Worm (Caenorhabditis elegans) whole organism, early embryonic: ENCODE measurements around the gene mix-1.
A peak's percentile ranks its signal among the peaks of the same experiment; 100 is the strongest.

Experiments used
- B0310.2 ChIP-seq: sonication (generic microtip); optimal IDR thresholded peaks from 2 replicates; lab custom pipeline; 2016; ENCODE audit warnings: mild to moderate bottlenecking, missing genetic modification characterization, missing compliant biosample characterization
- F13C5.2 ChIP-seq: sonication (generic microtip); optimal IDR thresholded peaks from 2 replicates; lab custom pipeline; 2017; ENCODE audit warnings: mild to moderate bottlenecking, missing genetic modification characterization, inconsistent platforms, missing compliant biosample characterization
- aly-1 ChIP-seq: sonication (generic microtip); optimal IDR thresholded peaks from 2 replicates; lab custom pipeline; 2016; ENCODE audit warnings: missing genetic modification characterization, missing compliant biosample characterization
- ama-1 ChIP-seq: fragments of 150-350 bp; optimal IDR thresholded peaks from 2 replicates; lab custom pipeline; 2014
- ceh-13 ChIP-seq: fragments of 200-800 bp; sonication (Bioruptor generic); optimal IDR thresholded peaks from 2 replicates; lab custom pipeline; 2018; ENCODE audit warnings: mild to moderate bottlenecking, missing genetic modification characterization, missing compliant biosample characterization
- ceh-36 ChIP-seq: sonication (generic microtip); optimal IDR thresholded peaks from 2 replicates; lab custom pipeline; 2016; ENCODE audit warnings: missing genetic modification characterization, inconsistent platforms, missing compliant biosample characterization
- ets-7 ChIP-seq: sonication (generic microtip); optimal IDR thresholded peaks from 2 replicates; lab custom pipeline; 2016; ENCODE audit warnings: missing genotype, missing genetic modification characterization, missing compliant biosample characterization
- flt-1 ChIP-seq: fragments of 200-800 bp; sonication (Bioruptor generic); IDR thresholded peaks from 2 replicates; pipeline ENCODE4 v1.3.6; 2022; ENCODE audit warnings: missing genetic modification characterization, missing compliant biosample characterization
- hmbx-1 ChIP-seq: sonication (generic microtip); optimal IDR thresholded peaks from 2 replicates; lab custom pipeline; 2016; ENCODE audit warnings: mild to moderate bottlenecking, missing genetic modification characterization, missing compliant biosample characterization
- hmg-4 ChIP-seq: fragments of 200-800 bp; sonication (Bioruptor generic); optimal IDR thresholded peaks from 2 replicates; lab custom pipeline; 2018; ENCODE audit warnings: mild to moderate bottlenecking, missing genetic modification characterization, missing compliant biosample characterization
- hnd-1 ChIP-seq: sonication (generic microtip); optimal IDR thresholded peaks from 2 replicates; lab custom pipeline; 2016; ENCODE audit warnings: missing genetic modification characterization, missing compliant biosample characterization
- pes-1 ChIP-seq: fragments of 200-800 bp; sonication (Bioruptor generic); IDR thresholded peaks from 2 replicates; pipeline ENCODE4 v1.3.6; 2022; ENCODE audit warnings: missing genetic modification reagents, missing genetic modification characterization, missing compliant biosample characterization
- scrt-1 ChIP-seq: fragments of 200-800 bp; sonication (Bioruptor generic); IDR thresholded peaks from 2 replicates; pipeline ENCODE4 v1.3.6; 2022; ENCODE audit warnings: missing genetic modification characterization, missing compliant biosample characterization
- sea-1 ChIP-seq: fragments of 200-800 bp; sonication (Bioruptor generic); conservative IDR thresholded peaks from 2 replicates; pipeline ENCODE4 v1.3.6; 2022; ENCODE audit warnings: missing genetic modification characterization, missing compliant biosample characterization
- tbx-11 ChIP-seq: fragments of 200-800 bp; sonication (Bioruptor generic); IDR thresholded peaks from 2 replicates; pipeline ENCODE4 v1.3.6; 2022; ENCODE audit warnings: missing genetic modification characterization, missing compliant biosample characterization
- tbx-37 ChIP-seq: fragments of 200-800 bp; sonication (Bioruptor generic); conservative IDR thresholded peaks from 2 replicates; pipeline ENCODE4 v1.3.6; 2022; ENCODE audit warnings: missing genetic modification reagents, missing genetic modification characterization, missing compliant biosample characterization
- tra-4 ChIP-seq: sonication (generic microtip); optimal IDR thresholded peaks from 2 replicates; lab custom pipeline; 2017; ENCODE audit warnings: missing genetic modification characterization, missing compliant biosample characterization

The mix-1 gene

ce11 chrII:10862749-10863656 lies 39.0 kb downstream of the mix-1 start:
- TF ChIP-seq sea-1 (GFP tag; lab: Robert Waterston, UW) (no peak), tra-4 (tag; lab: Kevin White, UChicago) (no peak), hnd-1 (tag; lab: Kevin White, UChicago) (no peak), ceh-13 (GFP tag; lab: Kevin White, UChicago) (no peak), pes-1 (GFP tag; lab: Robert Waterston, UW) (no peak), ceh-36 (no peak), F13C5.2 (tag; lab: Kevin White, UChicago) (no peak), ets-7 (tag; lab: Kevin White, UChicago) (no peak), tbx-11 (no peak)

- TF ChIP-seq ceh-13 (GFP tag; lab: Kevin White, UChicago) (no peak), hmbx-1 (tag; lab: Kevin White, UChicago) (no peak), tbx-11 (no peak), hnd-1 (tag; lab: Kevin White, UChicago) (no peak), ama-1 (lab: Kevin White, UChicago) (no peak), sea-1 (GFP tag; lab: Robert Waterston, UW) (no peak), aly-1 (tag; lab: Kevin White, UChicago) (no peak), ceh-36 (no peak)
Observed at ce11 chrII:10867219-10867618, 43.2 kb downstream of the mix-1 start.

- TF ChIP-seq flt-1 (GFP tag; lab: Robert Waterston, UW) (peak; percentile 9; the same call in 1 of the 2 replicates), hmbx-1 (tag; lab: Kevin White, UChicago) (no peak), F13C5.2 (tag; lab: Kevin White, UChicago) (peak; percentile 88), ama-1 (lab: Kevin White, UChicago) (no peak), ceh-36 (no peak), ceh-13 (GFP tag; lab: Kevin White, UChicago) (no peak), tbx-11 (no peak), hmg-4 (no peak), aly-1 (tag; lab: Kevin White, UChicago) (no peak), tra-4 (tag; lab: Kevin White, UChicago) (no peak), tbx-37 (GFP tag; lab: Robert Waterston, UW) (no peak), hnd-1 (tag; lab: Kevin White, UChicago) (no peak), scrt-1 (GFP tag; lab: Robert Waterston, UW) (no peak), sea-1 (GFP tag; lab: Robert Waterston, UW) (0 out of 2 replicates have a peak, but pooled peaks have one; percentile 17), ets-7 (tag; lab: Kevin White, UChicago) (no peak), pes-1 (GFP tag; lab: Robert Waterston, UW) (peak; percentile 61), B0310.2 (tag; lab: Kevin White, UChicago) (no peak)
Observed at ce11 chrII:10868670-10869246, 44.7 kb downstream of the mix-1 start, which contains the start of the genes gmps-1 and cap-2. TSS of gene gmps-1 (minus strand) at chrII:10868720. TSS of gene cap-2 (plus strand) at chrII:10869196.

ce11 chrII:10870698-10871097 lies 46.7 kb downstream of the mix-1 start:
- TF ChIP-seq hmbx-1 (tag; lab: Kevin White, UChicago) (no peak), flt-1 (GFP tag; lab: Robert Waterston, UW) (no peak), ama-1 (lab: Kevin White, UChicago) (no peak), tra-4 (tag; lab: Kevin White, UChicago) (no peak), scrt-1 (GFP tag; lab: Robert Waterston, UW) (no peak), F13C5.2 (tag; lab: Kevin White, UChicago) (no peak), hmg-4 (no peak), tbx-11 (no peak), ceh-36 (no peak), pes-1 (GFP tag; lab: Robert Waterston, UW) (no peak), aly-1 (tag; lab: Kevin White, UChicago) (no peak), B0310.2 (tag; lab: Kevin White, UChicago) (no peak)

- peak; percentile 68 for TF ChIP-seq F13C5.2 (tag; lab: Kevin White, UChicago)
- no peak for TF ChIP-seq aly-1 (tag; lab: Kevin White, UChicago)
- peak; percentile 84 for TF ChIP-seq tbx-37 (GFP tag; lab: Robert Waterston, UW)
- no peak for TF ChIP-seq tbx-11
- TF ChIP-seq hmbx-1 (tag; lab: Kevin White, UChicago): no peak
- TF ChIP-seq ama-1 (lab: Kevin White, UChicago): no peak
- no peak for TF ChIP-seq ceh-13 (GFP tag; lab: Kevin White, UChicago)
- TF ChIP-seq ceh-36: no peak
- peak; percentile 27 for TF ChIP-seq ets-7 (tag; lab: Kevin White, UChicago)
- TF ChIP-seq flt-1 (GFP tag; lab: Robert Waterston, UW): no peak
- TF ChIP-seq tra-4 (tag; lab: Kevin White, UChicago): no peak
- peak; percentile 42 for TF ChIP-seq hmg-4
- TF ChIP-seq sea-1 (GFP tag; lab: Robert Waterston, UW): no peak
- TF ChIP-seq scrt-1 (GFP tag; lab: Robert Waterston, UW): no peak
- TF ChIP-seq pes-1 (GFP tag; lab: Robert Waterston, UW): peak; percentile 57; the same call in 1 of the 2 replicates
- no peak for TF ChIP-seq hnd-1 (tag; lab: Kevin White, UChicago)
- TF ChIP-seq B0310.2 (tag; lab: Kevin White, UChicago): no peak
Observed at ce11 chrII:10872541-10872940, 48.5 kb downstream of the mix-1 start, which contains the start of the genes cyn-4 and copz-1. TSS of gene cyn-4 (minus strand) at chrII:10872611. TSS of gene copz-1 (plus strand) at chrII:10872879.

ce11 chrII:10873631-10874030 lies 49.6 kb downstream of the mix-1 start, which contains the start of gene orc-2:
TSS of gene orc-2 (plus strand) at chrII:10873931.
- no peak for TF ChIP-seq ets-7 (tag; lab: Kevin White, UChicago)
- no peak for TF ChIP-seq tra-4 (tag; lab: Kevin White, UChicago)
- TF ChIP-seq hnd-1 (tag; lab: Kevin White, UChicago): no peak
- no peak for TF ChIP-seq hmg-4
- no peak for TF ChIP-seq ceh-36
- TF ChIP-seq scrt-1 (GFP tag; lab: Robert Waterston, UW): no peak
- no peak for TF ChIP-seq ceh-13 (GFP tag; lab: Kevin White, UChicago)
- TF ChIP-seq ama-1 (lab: Kevin White, UChicago): no peak
- TF ChIP-seq B0310.2 (tag; lab: Kevin White, UChicago): no peak
- no peak for TF ChIP-seq tbx-37 (GFP tag; lab: Robert Waterston, UW)
- TF ChIP-seq pes-1 (GFP tag; lab: Robert Waterston, UW): no peak
- TF ChIP-seq hmbx-1 (tag; lab: Kevin White, UChicago): no peak
